Worm (Caenorhabditis elegans): ENCODE measurements around the gene T02G5.14.

Gene T02G5.14

ce11 chrII:7059274-7059757, 24.8 kb upstream of the T02G5.14 start:
- peak; percentile 43 for TF ChIP-seq lin-40 (tag; optimal IDR thresholded peaks at IDR 0.05)
- no peak for TF ChIP-seq athp-1 (tag; optimal IDR thresholded peaks at IDR 0.05)
- peak; percentile 62 for TF ChIP-seq attf-5 (GFP tag; optimal IDR thresholded peaks at IDR 0.05)
- TF ChIP-seq cebp-1 (GFP tag; IDR thresholded peaks at IDR 0.05) = no peak
- peak; percentile 55 for TF ChIP-seq cebp-1 (tag; optimal IDR thresholded peaks at IDR 0.05)
- TF ChIP-seq Y67H2A.10 (GFP tag; conservative IDR thresholded peaks at IDR 0.05) = no peak
- TF ChIP-seq lin-26 (GFP tag; IDR thresholded peaks at IDR 0.05) = 0 out of 2 replicates have a peak, but pooled peaks have one; percentile 53
- no peak for TF ChIP-seq mxl-1 (tag; optimal IDR thresholded peaks at IDR 0.05)
- peak; percentile 62 for TF ChIP-seq somi-1 (GFP tag; optimal IDR thresholded peaks at IDR 0.05)
- no peak for TF ChIP-seq ccch-3 (GFP tag; optimal IDR thresholded peaks at IDR 0.05)
- TF ChIP-seq madf-8 (GFP tag; conservative IDR thresholded peaks at IDR 0.05) = no peak
- peak; percentile 29 for TF ChIP-seq lin-54 (GFP tag; optimal IDR thresholded peaks at IDR 0.05)
- TF ChIP-seq repo-1 (tag; optimal IDR thresholded peaks at IDR 0.05) = no peak
- no peak for TF ChIP-seq Y53G8AR.9 (GFP tag; conservative IDR thresholded peaks at IDR 0.05)
- TF ChIP-seq nhr-80 (tag; optimal IDR thresholded peaks at IDR 0.05) = peak; percentile 70
- peak; percentile 53; the same call in 1 of the 2 replicates for TF ChIP-seq pbrm-1 (GFP tag; IDR thresholded peaks at IDR 0.05)
- TF ChIP-seq let-526 (GFP tag; IDR thresholded peaks at IDR 0.05) = 0 out of 2 replicates have a peak, but pooled peaks have one; percentile 21
- TF ChIP-seq let-607 (tag; optimal IDR thresholded peaks at IDR 0.05) = peak in 1 of 2 experiments; percentile 36
- peak; percentile 3 for TF ChIP-seq die-1 (tag; optimal IDR thresholded peaks at IDR 0.05)
- TF ChIP-seq hmg-1.2 (GFP tag; IDR thresholded peaks at IDR 0.05) = no peak
- TF ChIP-seq ztf-18 (tag; optimal IDR thresholded peaks at IDR 0.05) = no peak
- no peak for TF ChIP-seq F22D6.2 (tag; optimal IDR thresholded peaks at IDR 0.05)
- no peak for TF ChIP-seq lir-1 (GFP tag; conservative IDR thresholded peaks at IDR 0.05)
- no peak for TF ChIP-seq rec-8 (tag; optimal IDR thresholded peaks at IDR 0.05)
- TF ChIP-seq lin-35 (GFP tag; optimal IDR thresholded peaks at IDR 0.05) = peak in 1 of 3 experiments; percentile 39
- TF ChIP-seq F37B4.10 (GFP tag; IDR thresholded peaks at IDR 0.05) = no peak
- 0 out of 2 replicates have a peak, but pooled peaks have one; percentile 36 for TF ChIP-seq Y56A3A.18 (GFP tag; IDR thresholded peaks at IDR 0.05)
- TF ChIP-seq ztf-26 (tag; optimal IDR thresholded peaks at IDR 0.05) = peak; percentile 36
- TF ChIP-seq T26A5.8 (tag; optimal IDR thresholded peaks at IDR 0.05) = no peak
- TF ChIP-seq atf-7 (tag; optimal IDR thresholded peaks at IDR 0.05) = no peak

DNA sequence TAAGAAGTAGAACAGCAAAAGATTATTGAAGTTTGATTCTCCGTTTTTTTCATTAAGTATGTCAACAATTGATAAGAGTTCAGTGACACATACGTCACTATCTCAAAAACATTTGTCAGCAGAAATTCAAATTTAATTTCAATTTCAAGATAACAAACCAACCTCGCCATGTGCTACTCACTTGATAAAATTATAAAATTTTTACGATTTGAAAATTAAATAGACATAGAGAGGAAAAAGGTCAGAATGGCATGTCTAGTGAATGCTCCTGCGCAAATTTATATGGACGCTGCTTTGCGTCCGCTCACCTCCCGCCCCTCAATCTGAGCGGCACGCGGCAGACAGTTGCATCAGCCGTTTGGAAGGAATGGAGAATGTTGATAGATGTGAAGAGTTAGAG, 23.9 kb upstream of the T02G5.14 start:
- TF ChIP-seq C06A6.2 (GFP tag; conservative IDR thresholded peaks at IDR 0.05) = peak; percentile 39; the same call in 1 of the 2 replicates
- TF ChIP-seq cebp-1 (GFP tag; IDR thresholded peaks at IDR 0.05) = no peak
- peak; percentile 41 for TF ChIP-seq cebp-1 (tag; optimal IDR thresholded peaks at IDR 0.05)
- TF ChIP-seq nfyb-1 (GFP tag; IDR thresholded peaks at IDR 0.05) = 0 out of 2 replicates have a peak, but pooled peaks have one; percentile 47
- no peak for TF ChIP-seq F10E7.11 (tag; optimal IDR thresholded peaks at IDR 0.05)
- TF ChIP-seq Y53F4B.3 (GFP tag; IDR thresholded peaks at IDR 0.05) = no peak
- TF ChIP-seq lag-1 (GFP tag; IDR thresholded peaks at IDR 0.05) = no peak
- TF ChIP-seq dox-1 (GFP tag; IDR thresholded peaks at IDR 0.05) = peak; percentile 55; the same call in 1 of the 2 replicates
- TF ChIP-seq atf-7 (tag; optimal IDR thresholded peaks at IDR 0.05) = peak; percentile 89
- TF ChIP-seq chd-7 (tag; optimal IDR thresholded peaks at IDR 0.05) = peak; percentile 30
- TF ChIP-seq egrh-3 (GFP tag; IDR thresholded peaks at IDR 0.05) = no peak
- TF ChIP-seq Y56A3A.18 (GFP tag; IDR thresholded peaks at IDR 0.05) = no peak
- peak; percentile 21 for TF ChIP-seq madf-10 (tag; optimal IDR thresholded peaks at IDR 0.05)
- peak; percentile 57 for TF ChIP-seq nhr-90 (tag; optimal IDR thresholded peaks at IDR 0.05)
- TF ChIP-seq ztf-22 (GFP tag; optimal IDR thresholded peaks at IDR 0.05) = peak; percentile 79
- no peak for TF ChIP-seq D2030.7 (GFP tag; IDR thresholded peaks at IDR 0.05)
- TF ChIP-seq B0336.3 (GFP tag; IDR thresholded peaks at IDR 0.05) = 0 out of 2 replicates have a peak, but pooled peaks have one; percentile 44
- TF ChIP-seq tbp1 (GFP tag; optimal IDR thresholded peaks at IDR 0.05) = peak; percentile 32
- no peak for TF ChIP-seq Y67H2A.10 (GFP tag; conservative IDR thresholded peaks at IDR 0.05)
- no peak for TF ChIP-seq snpc-4 (GFP tag; optimal IDR thresholded peaks at IDR 0.05)
- peak in 2 of 4 experiments; percentile 10 to 13 for TF ChIP-seq snpc-4 (tag; optimal IDR thresholded peaks at IDR 0.05)
- TF ChIP-seq athp-1 (tag; optimal IDR thresholded peaks at IDR 0.05) = no peak
- no peak for TF ChIP-seq efl-1 (GFP tag; optimal IDR thresholded peaks at IDR 0.05)
- no peak for TF ChIP-seq ZK185.1 (tag; optimal IDR thresholded peaks at IDR 0.05; ENCODE audit: poor library complexity, severe bottlenecking)
- TF ChIP-seq nhr-80 (tag; optimal IDR thresholded peaks at IDR 0.05) = peak; percentile 98
